Worm (Caenorhabditis elegans) whole organism, young adult: Measurements from ENCODE around the gene srd-40.

Experiments used
- cebp-1 ChIP-seq, 2 experiments: fragments of 200-800 bp in 1 of 2; sonication (Bioruptor generic) in 1 of 2; sonication (generic microtip) in 1 of 2; IDR thresholded peaks in 1 of 2; optimal IDR thresholded peaks in 1 of 2; 2 replicates each; pipeline versions ENCODE4 v1.3.6 to Lab custom; 2017 to 2022; ENCODE audit warnings: missing compliant biosample characterization in 2 of 2, missing genetic modification characterization in 2 of 2, mild to moderate bottlenecking in 1 of 2, missing genetic modification reagents in 1 of 2, moderate library complexity in 1 of 2
- dpff-1 ChIP-seq: sonication (generic microtip); optimal IDR thresholded peaks from 2 replicates; lab custom pipeline; 2017; ENCODE audit warnings: mild to moderate bottlenecking, missing genetic modification characterization, missing compliant biosample characterization
- gei-17 ChIP-seq: fragments of 200-800 bp; sonication (Bioruptor generic); optimal IDR thresholded peaks from 2 replicates; lab custom pipeline; 2018; ENCODE audit warnings: mild to moderate bottlenecking, missing genetic modification characterization, missing compliant biosample characterization
- let-607 ChIP-seq, 2 experiments: fragments of 200-800 bp in 1 of 2; sonication (Bioruptor generic) in 1 of 2; sonication (generic microtip) in 1 of 2; optimal IDR thresholded peaks; 2 replicates each; lab custom pipeline; 2016 to 2018; ENCODE audit warnings: mild to moderate bottlenecking in 2 of 2, missing compliant biosample characterization in 2 of 2, missing genetic modification characterization in 2 of 2, moderate library complexity in 2 of 2, missing genotype in 1 of 2
- lsy-27 ChIP-seq: sonication (generic microtip); optimal IDR thresholded peaks from 2 replicates; lab custom pipeline; 2017; ENCODE audit warnings: missing genetic modification characterization, mild to moderate bottlenecking, missing compliant biosample characterization, antibody characterized with exemption, missing genotype, borderline replicate concordance; ENCODE audit not compliant: insufficient read depth
- madf-6 ChIP-seq: fragments of 200-800 bp; sonication (Bioruptor generic); IDR thresholded peaks from 2 replicates; pipeline ENCODE4 v1.3.6; 2022; ENCODE audit warnings: missing genetic modification reagents, missing genetic modification characterization, missing compliant biosample characterization
- nfyb-1 ChIP-seq: fragments of 200-800 bp; sonication (Bioruptor generic); IDR thresholded peaks from 2 replicates; pipeline ENCODE4 v1.3.6; 2022; ENCODE audit warnings: missing genetic modification reagents, missing genetic modification characterization, missing compliant biosample characterization
- snpc-3.4 ChIP-seq: sonication (generic microtip); optimal IDR thresholded peaks from 2 replicates; lab custom pipeline; 2017; ENCODE audit warnings: missing genetic modification characterization, mild to moderate bottlenecking, missing compliant biosample characterization, antibody characterized with exemption, moderate library complexity, missing genotype, missing genetic modification reagents
- tlf-1 ChIP-seq: fragments of 200-800 bp; sonication (Bioruptor generic); optimal IDR thresholded peaks from 2 replicates; lab custom pipeline; 2018; ENCODE audit warnings: mild to moderate bottlenecking, missing genetic modification characterization, missing compliant biosample characterization
- unc-130 ChIP-seq: sonication (generic microtip); optimal IDR thresholded peaks from 2 replicates; lab custom pipeline; 2016; ENCODE audit warnings: missing genetic modification reagents, missing genetic modification characterization, missing compliant biosample characterization
- unc-62 ChIP-seq: fragments of 150-350 bp; optimal IDR thresholded peaks from 2 replicates; lab custom pipeline; 2014; ENCODE audit warnings: missing biosample characterization, missing genetic modification reagents, missing genetic modification characterization
- zfh-2 ChIP-seq: fragments of 200-800 bp; sonication (Bioruptor generic); conservative IDR thresholded peaks from 2 replicates; pipeline ENCODE4 v1.3.6; 2022; ENCODE audit warnings: missing genetic modification reagents, missing genetic modification characterization, missing compliant biosample characterization

ce11 chrX:12294263-12294662, 29.3 kb upstream of the srd-40 start, which contains the start of gene W06D11.1:
- TF ChIP-seq zfh-2 (no peak), dpff-1 (tag; lab: Kevin White, UChicago) (no peak), snpc-3.4 (tag; lab: Kevin White, UChicago) (no peak), unc-62 (GFP tag; lab: Kevin White, UChicago) (no peak), gei-17 (no peak), lsy-27 (tag; lab: Kevin White, UChicago) (no peak), madf-6 (GFP tag; lab: Robert Waterston, UW) (no peak), tlf-1 (no peak), cebp-1 (GFP tag; IDR thresholded peaks at IDR 0.05; lab: Robert Waterston, UW) (no peak), cebp-1 (tag; optimal IDR thresholded peaks at IDR 0.05; lab: Kevin White, UChicago) (no peak), nfyb-1 (GFP tag; lab: Robert Waterston, UW) (no peak), unc-130 (GFP tag; lab: Kevin White, UChicago) (no peak), let-607 (tag; optimal IDR thresholded peaks at IDR 0.05; lab: Kevin White, UChicago) (no peak)
